Fruit fly (Drosophila melanogaster): ENCODE results near the gene CG9521.
A peak's percentile ranks its signal among the peaks of the same experiment; 100 is the strongest.

Gene CG9521

dm6 chrX:14839047-14839446 is 14.0 kb downstream of the CG9521 start, which contains the start of the genes CG32590 and Flo2 (continued):
- TF ChIP-seq CG3838 (GFP tag; optimal IDR thresholded peaks at IDR 0.05) (peak; percentile 31), nau (GFP tag; optimal IDR thresholded peaks at IDR 0.05) (no peak), tna (GFP tag; IDR thresholded peaks at IDR 0.05; ENCODE audit: partially characterized antibody) (peak; percentile 96), CG33213 (GFP tag; optimal IDR thresholded peaks at IDR 0.05) (peak; percentile 45), Mes4 (GFP tag; optimal IDR thresholded peaks at IDR 0.05) (peak; percentile 54), Nf-YC (tag; optimal IDR thresholded peaks at IDR 0.05) (peak; percentile 44), CG15479 (GFP tag; optimal IDR thresholded peaks at IDR 0.05) (no peak), CG6689 (GFP tag; IDR thresholded peaks at IDR 0.05) (peak; percentile 78), klu (GFP tag; IDR thresholded peaks at IDR 0.05) (peak; percentile 63; the same call in 1 of the 2 replicates), Taf1 (GFP tag; IDR thresholded peaks at IDR 0.05) (peak; percentile 55), Lim3 (GFP tag; IDR thresholded peaks at IDR 0.05) (peak; percentile 18; the same call in 1 of the 2 replicates), fd3F (GFP tag; optimal IDR thresholded peaks at IDR 0.05) (peak; percentile 64), da (GFP tag; optimal IDR thresholded peaks at IDR 0.05) (peak; percentile 32), Dek (tag; optimal IDR thresholded peaks at IDR 0.05) (peak; percentile 53), CG12219 (GFP tag; optimal IDR thresholded peaks at IDR 0.05) (no peak), dpn (GFP tag; optimal IDR thresholded peaks at IDR 0.05) (peak; percentile 79 to 81), pfk (GFP tag; optimal IDR thresholded peaks at IDR 0.05) (no peak), CG11398 (GFP tag; optimal IDR thresholded peaks at IDR 0.05) (peak; percentile 40), CG10979 (tag; optimal IDR thresholded peaks at IDR 0.05) (peak; percentile 45), CG18262 (tag; optimal IDR thresholded peaks at IDR 0.05) (peak; percentile 62), sim (GFP tag; IDR thresholded peaks at IDR 0.05) (peak; percentile 47; the same call in 1 of the 2 replicates), CkIIα-i1 (GFP tag; IDR thresholded peaks at IDR 0.05) (no peak), Bteb2 (GFP tag; optimal IDR thresholded peaks at IDR 0.05) (peak; percentile 53), CG7271 (tag; optimal IDR thresholded peaks at IDR 0.05) (peak; percentile 15), gsb-n (tag; optimal IDR thresholded peaks at IDR 0.05) (peak; percentile 44), CG1792 (GFP tag; optimal IDR thresholded peaks at IDR 0.05) (peak; percentile 65), CG12104 (GFP tag; optimal IDR thresholded peaks at IDR 0.05) (peak; percentile 13), CG12942 (GFP tag; optimal IDR thresholded peaks at IDR 0.05) (peak; percentile 76), Hr3 (GFP tag; optimal IDR thresholded peaks at IDR 0.05) (peak; percentile 58), chm (GFP tag; IDR thresholded peaks at IDR 0.05) (peak; percentile 42; the same call in 1 of the 2 replicates), Hsf (GFP tag; optimal IDR thresholded peaks at IDR 0.05) (peak; percentile 80), CG3726 (GFP tag; IDR thresholded peaks at IDR 0.05) (no peak), lola (GFP tag; optimal IDR thresholded peaks at IDR 0.05) (peak in 1 of 3 experiments; percentile 57), wdn (GFP tag; IDR thresholded peaks at IDR 0.05) (peak; percentile 76), inv (GFP tag; IDR thresholded peaks at IDR 0.05; ENCODE audit: partially characterized antibody) (peak; percentile 95), CG17568 (GFP tag; optimal IDR thresholded peaks at IDR 0.05) (no peak), eve (GFP tag; optimal IDR thresholded peaks at IDR 0.05) (no peak), lilli (GFP tag; optimal IDR thresholded peaks at IDR 0.05) (peak; percentile 86), Adf1 (GFP tag; IDR thresholded peaks at IDR 0.05) (peak; percentile 64), CG18764 (GFP tag; optimal IDR thresholded peaks at IDR 0.05) (peak; percentile 56), Opbp (GFP tag; IDR thresholded peaks at IDR 0.05; ENCODE audit: partially characterized antibody) (peak; percentile 88), CG8765 (GFP tag; IDR thresholded peaks at IDR 0.05) (peak; percentile 79), Dfd (GFP tag; optimal IDR thresholded peaks at IDR 0.05) (no peak), CG2129 (GFP tag; IDR thresholded peaks at IDR 0.05; ENCODE audit: partially characterized antibody) (peak; percentile 92), ewg (GFP tag; optimal IDR thresholded peaks at IDR 0.05) (peak; percentile 28), CG7357 (GFP tag; IDR thresholded peaks at IDR 0.05) (peak; percentile 45; the same call in 1 of the 3 replicates), CG6272 (GFP tag; IDR thresholded peaks at IDR 0.05) (peak; percentile 83), CG13894 (tag; optimal IDR thresholded peaks at IDR 0.05) (peak; percentile 70), Poxn (GFP tag; IDR thresholded peaks at IDR 0.05) (no peak; the same call in 1 of the 2 replicates), CTCF (GFP tag; optimal IDR thresholded peaks at IDR 0.05) (no peak), CG33557 (GFP tag; optimal IDR thresholded peaks at IDR 0.05) (peak; percentile 12)

Data from whole organism, embryonic.